Worm (Caenorhabditis elegans) whole organism, L4/young adult: ENCODE data around the gene K01A11.3.

Source experiments
- W03F9.2 ChIP-seq: fragments of 150-350 bp; optimal IDR thresholded peaks from 2 replicates; lab custom pipeline; 2014; ENCODE audit warnings: missing biosample characterization, missing genetic modification characterization
- dao-5 ChIP-seq: sonication (generic microtip); optimal IDR thresholded peaks from 2 replicates; lab custom pipeline; 2016; ENCODE audit warnings: missing genotype, missing genetic modification characterization, moderate library complexity, missing compliant biosample characterization
- him-1 ChIP-seq: sonication (generic microtip); optimal IDR thresholded peaks from 2 replicates; lab custom pipeline; 2016; ENCODE audit warnings: missing genotype, missing genetic modification reagents, missing genetic modification characterization, missing compliant biosample characterization

ce11 chrIII:3397678-3398077 is 54.7 kb downstream of the K01A11.3 start, which contains the start of gene clpf-1:
- TF ChIP-seq him-1 (tag; lab: Kevin White, UChicago) (no peak), W03F9.2 (tag; lab: Kevin White, UChicago) (no peak), dao-5 (no peak)
